Worm (Caenorhabditis elegans) whole organism, young adult: ENCODE measurements around the gene zyg-9.
A peak's percentile ranks its signal among the peaks of the same experiment; 100 is the strongest.

Experiments used
- B0019.2 ChIP-seq: fragments of 200-800 bp; sonication (Bioruptor generic); conservative IDR thresholded peaks from 2 replicates; pipeline ENCODE4 v1.3.6; 2022; ENCODE audit warnings: missing genetic modification reagents, missing genetic modification characterization, missing compliant biosample characterization
- B0261.1 ChIP-seq: sonication (generic microtip); optimal IDR thresholded peaks from 2 replicates; lab custom pipeline; 2016; ENCODE audit warnings: mild to moderate bottlenecking, missing genetic modification characterization, moderate library complexity, missing compliant biosample characterization
- C06A6.2 ChIP-seq: fragments of 200-800 bp; sonication (Bioruptor generic); conservative IDR thresholded peaks from 2 replicates; pipeline ENCODE4 v1.3.6; 2022; ENCODE audit warnings: missing genetic modification characterization, missing compliant biosample characterization
- D2030.7 ChIP-seq: fragments of 200-800 bp; sonication (Bioruptor generic); IDR thresholded peaks from 2 replicates; pipeline ENCODE4 v1.3.6; 2022; ENCODE audit warnings: missing genetic modification reagents, missing genetic modification characterization, missing compliant biosample characterization
- F52B5.7 ChIP-seq: sonication (generic microtip); optimal IDR thresholded peaks from 2 replicates; lab custom pipeline; 2016; ENCODE audit warnings: mild to moderate bottlenecking, missing genetic modification characterization, missing compliant biosample characterization
- K12H6.12 ChIP-seq: fragments of 200-800 bp; sonication (Bioruptor generic); optimal IDR thresholded peaks from 2 replicates; lab custom pipeline; 2018; ENCODE audit warnings: mild to moderate bottlenecking, missing genetic modification characterization, missing compliant biosample characterization
- Y53G8AR.9 ChIP-seq: fragments of 200-800 bp; sonication (Bioruptor generic); conservative IDR thresholded peaks from 2 replicates; pipeline ENCODE4 v1.3.6; 2022; ENCODE audit warnings: missing genetic modification reagents, missing genetic modification characterization, missing compliant biosample characterization
- Y56A3A.18 ChIP-seq: fragments of 200-800 bp; sonication (Bioruptor generic); IDR thresholded peaks from 2 replicates; pipeline ENCODE4 v1.3.6; 2022; ENCODE audit warnings: missing genetic modification reagents, missing genetic modification characterization, missing compliant biosample characterization
- Y67H2A.10 ChIP-seq: fragments of 200-800 bp; sonication (Bioruptor generic); conservative IDR thresholded peaks from 2 replicates; pipeline ENCODE4 v1.3.6; 2022; ENCODE audit warnings: missing genetic modification reagents, missing genetic modification characterization, missing compliant biosample characterization
- Y95B8A.8 ChIP-seq: fragments of 200-800 bp; sonication (Bioruptor generic); IDR thresholded peaks from 2 replicates; pipeline ENCODE4 v1.3.6; 2022; ENCODE audit warnings: missing genetic modification reagents, missing genetic modification characterization, missing compliant biosample characterization
- ZK185.1 ChIP-seq: sonication (generic microtip); optimal IDR thresholded peaks from 2 replicates; lab custom pipeline; 2016; ENCODE audit warnings: mild to moderate bottlenecking, missing genetic modification characterization, missing compliant biosample characterization; ENCODE audit not compliant: poor library complexity, severe bottlenecking
- aptf-2 ChIP-seq: fragments of 200-800 bp; sonication (Bioruptor generic); conservative IDR thresholded peaks from 2 replicates; pipeline ENCODE4 v1.3.6; 2022; ENCODE audit warnings: missing genetic modification reagents, missing genetic modification characterization, missing compliant biosample characterization
- attf-6 ChIP-seq: fragments of 200-800 bp; sonication (Bioruptor generic); IDR thresholded peaks from 2 replicates; pipeline ENCODE4 v1.3.6; 2022; ENCODE audit warnings: missing genetic modification reagents, missing genetic modification characterization, missing compliant biosample characterization
- bed-2 ChIP-seq: fragments of 200-800 bp; sonication (Bioruptor generic); IDR thresholded peaks from 2 replicates; pipeline ENCODE4 v1.3.6; 2022; ENCODE audit warnings: missing genetic modification reagents, missing genetic modification characterization, missing compliant biosample characterization
- ceh-27 ChIP-seq: fragments of 200-800 bp; sonication (Bioruptor generic); optimal IDR thresholded peaks from 2 replicates; lab custom pipeline; 2018; ENCODE audit warnings: mild to moderate bottlenecking, missing genetic modification characterization, moderate library complexity, missing compliant biosample characterization
- ceh-58 ChIP-seq: fragments of 200-800 bp; sonication (Bioruptor generic); IDR thresholded peaks from 2 replicates; pipeline ENCODE4 v1.3.6; 2022; ENCODE audit warnings: missing genetic modification characterization, missing compliant biosample characterization
- ceh-79 ChIP-seq: sonication (generic microtip); optimal IDR thresholded peaks from 2 replicates; lab custom pipeline; 2017; ENCODE audit warnings: mild to moderate bottlenecking, missing genetic modification characterization, missing compliant biosample characterization
- dox-1 ChIP-seq: fragments of 200-800 bp; sonication (Bioruptor generic); IDR thresholded peaks from 2 replicates; pipeline ENCODE4 v1.3.6; 2022; ENCODE audit warnings: missing genetic modification reagents, missing genetic modification characterization, missing compliant biosample characterization
- efl-1 ChIP-seq: fragments of 150-350 bp; optimal IDR thresholded peaks from 2 replicates; lab custom pipeline; 2014; ENCODE audit warnings: missing biosample characterization, missing genetic modification reagents, missing genetic modification characterization
- egl-18 ChIP-seq: fragments of 200-800 bp; sonication (Bioruptor generic); IDR thresholded peaks from 2 replicates; pipeline ENCODE4 v1.3.6; 2022; ENCODE audit warnings: missing genetic modification reagents, missing genetic modification characterization, missing compliant biosample characterization
- egl-44 ChIP-seq: fragments of 200-800 bp; sonication (Bioruptor generic); IDR thresholded peaks from 2 replicates; pipeline ENCODE4 v1.3.6; 2022; ENCODE audit warnings: missing genetic modification reagents, missing genetic modification characterization, missing compliant biosample characterization
- ets-4 ChIP-seq: fragments of 200-800 bp; sonication (Bioruptor generic); optimal IDR thresholded peaks from 2 replicates; lab custom pipeline; 2018; ENCODE audit warnings: mild to moderate bottlenecking, missing genetic modification characterization, missing compliant biosample characterization
- hmg-1.2 ChIP-seq: fragments of 200-800 bp; sonication (Bioruptor generic); IDR thresholded peaks from 2 replicates; pipeline ENCODE4 v1.3.6; 2022; ENCODE audit warnings: missing genetic modification reagents, missing genetic modification characterization, missing compliant biosample characterization
- hsf-1 ChIP-seq: fragments of 200-800 bp; sonication (Bioruptor generic); IDR thresholded peaks from 2 replicates; pipeline ENCODE4 v1.3.6; 2022; ENCODE audit warnings: missing genetic modification reagents, missing genetic modification characterization, missing compliant biosample characterization
- let-526 ChIP-seq: fragments of 200-800 bp; sonication (Bioruptor generic); IDR thresholded peaks from 2 replicates; pipeline ENCODE4 v1.3.6; 2022; ENCODE audit warnings: missing genetic modification reagents, missing genetic modification characterization, missing compliant biosample characterization
- lin-26 ChIP-seq: fragments of 200-800 bp; sonication (Bioruptor generic); IDR thresholded peaks from 2 replicates; pipeline ENCODE4 v1.3.6; 2022; ENCODE audit warnings: missing genetic modification reagents, missing genetic modification characterization, missing compliant biosample characterization
- lin-35 ChIP-seq, 3 experiments: fragments of 150-350 bp in 2 of 3; sonication (generic microtip) in 1 of 3; optimal IDR thresholded peaks; 2 replicates each; lab custom pipeline; 2014 to 2018; ENCODE audit warnings: missing biosample characterization in 3 of 3, missing genetic modification characterization in 3 of 3, missing genetic modification reagents in 3 of 3
- lin-54 ChIP-seq: fragments of 200-800 bp; sonication (Bioruptor generic); optimal IDR thresholded peaks from 2 replicates; lab custom pipeline; 2018; ENCODE audit warnings: mild to moderate bottlenecking, missing genetic modification characterization, missing compliant biosample characterization
- lsy-27 ChIP-seq: sonication (generic microtip); optimal IDR thresholded peaks from 2 replicates; lab custom pipeline; 2017; ENCODE audit warnings: missing genetic modification characterization, mild to moderate bottlenecking, missing compliant biosample characterization, antibody characterized with exemption, missing genotype, borderline replicate concordance; ENCODE audit not compliant: insufficient read depth
- madf-6 ChIP-seq: fragments of 200-800 bp; sonication (Bioruptor generic); IDR thresholded peaks from 2 replicates; pipeline ENCODE4 v1.3.6; 2022; ENCODE audit warnings: missing genetic modification reagents, missing genetic modification characterization, missing compliant biosample characterization
- mcd-1 ChIP-seq: fragments of 200-800 bp; sonication (Bioruptor generic); IDR thresholded peaks from 2 replicates; pipeline ENCODE4 v1.3.6; 2022; ENCODE audit warnings: missing genetic modification reagents, missing genetic modification characterization, missing compliant biosample characterization
- nhr-120 ChIP-seq: fragments of 200-800 bp; sonication (Bioruptor generic); IDR thresholded peaks from 2 replicates; pipeline ENCODE4 v1.3.6; 2022; ENCODE audit warnings: missing genetic modification characterization, missing compliant biosample characterization
- nhr-179 ChIP-seq: sonication (generic microtip); optimal IDR thresholded peaks from 2 replicates; lab custom pipeline; 2016; ENCODE audit warnings: mild to moderate bottlenecking, missing genetic modification characterization, missing compliant biosample characterization
- rec-8 ChIP-seq, 2 experiments: sonication (generic microtip); optimal IDR thresholded peaks; 2 replicates each; lab custom pipeline; 2016; ENCODE audit warnings: mild to moderate bottlenecking in 2 of 2, missing genetic modification characterization in 2 of 2, missing genetic modification reagents in 2 of 2, missing genotype in 2 of 2, missing biosample characterization in 1 of 2, missing compliant biosample characterization in 1 of 2, moderate library complexity in 1 of 2
- snpc-1.1 ChIP-seq: sonication (generic microtip); optimal IDR thresholded peaks from 2 replicates; lab custom pipeline; 2017; ENCODE audit warnings: missing genetic modification characterization, mild to moderate bottlenecking, missing compliant biosample characterization, antibody characterized with exemption, moderate library complexity, missing genotype, missing genetic modification reagents; ENCODE audit not compliant: insufficient read depth
- snpc-1.3 ChIP-seq: sonication (generic microtip); optimal IDR thresholded peaks from 2 replicates; lab custom pipeline; 2017; ENCODE audit warnings: missing genetic modification characterization, mild to moderate bottlenecking, missing compliant biosample characterization, antibody characterized with exemption, moderate library complexity, missing genotype, missing genetic modification reagents; ENCODE audit not compliant: insufficient read depth
- tbp1 ChIP-seq: fragments of 200-800 bp; sonication (Bioruptor generic); optimal IDR thresholded peaks from 2 replicates; lab custom pipeline; 2018; ENCODE audit warnings: mild to moderate bottlenecking, missing genetic modification characterization, missing compliant biosample characterization
- unc-62 ChIP-seq: fragments of 150-350 bp; optimal IDR thresholded peaks from 2 replicates; lab custom pipeline; 2014; ENCODE audit warnings: missing biosample characterization, missing genetic modification reagents, missing genetic modification characterization
- zfh-2 ChIP-seq: fragments of 200-800 bp; sonication (Bioruptor generic); conservative IDR thresholded peaks from 2 replicates; pipeline ENCODE4 v1.3.6; 2022; ENCODE audit warnings: missing genetic modification reagents, missing genetic modification characterization, missing compliant biosample characterization
- ztf-22 ChIP-seq: fragments of 200-800 bp; sonication (Bioruptor generic); optimal IDR thresholded peaks from 2 replicates; lab custom pipeline; 2018; ENCODE audit warnings: mild to moderate bottlenecking, missing genetic modification characterization, moderate library complexity, missing compliant biosample characterization
- ztf-25 ChIP-seq: fragments of 200-800 bp; sonication (Bioruptor generic); IDR thresholded peaks from 2 replicates; pipeline ENCODE4 v1.3.6; 2022; ENCODE audit warnings: missing genetic modification reagents, missing genetic modification characterization, missing compliant biosample characterization
- ztf-26 ChIP-seq: sonication (generic microtip); optimal IDR thresholded peaks from 2 replicates; lab custom pipeline; 2017; ENCODE audit warnings: missing genetic modification characterization, missing compliant biosample characterization

Gene zyg-9

DNA sequence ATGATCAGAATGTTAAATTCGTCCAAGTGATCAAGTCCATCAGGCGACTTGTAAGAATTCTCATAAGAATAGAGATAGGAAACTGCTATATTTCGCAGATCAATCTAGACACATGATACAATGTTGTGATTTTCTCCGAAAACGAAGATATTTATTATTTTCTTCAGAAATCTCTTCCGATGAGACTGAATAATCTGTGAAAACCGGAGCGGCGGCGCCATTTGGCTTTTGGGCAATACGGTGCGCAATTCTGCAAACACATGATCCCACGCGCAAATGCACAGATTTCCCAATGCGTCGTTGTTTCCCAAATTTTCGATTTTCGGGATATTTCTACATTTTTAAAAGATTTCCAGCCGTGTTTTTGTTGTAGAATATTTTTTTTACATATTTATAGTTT, 15.4 kb upstream of the zyg-9 start (continued):
- TF ChIP-seq egl-44 (GFP tag; lab: Robert Waterston, UW) (no peak), lin-54 (GFP tag; lab: Kevin White, UChicago) (peak; percentile 41), lin-35 (GFP tag; optimal IDR thresholded peaks at IDR 0.05; lab: Kevin White, UChicago) (peak in 1 of 3 experiments; percentile 7), rec-8 (tag; optimal IDR thresholded peaks at IDR 0.05; lab: Kevin White, UChicago) (no peak), aptf-2 (GFP tag; lab: Robert Waterston, UW) (0 out of 2 replicates have a peak, but pooled peaks have one; percentile 47), ztf-22 (GFP tag; lab: Kevin White, UChicago) (no peak), K12H6.12 (tag; lab: Kevin White, UChicago) (no peak), ets-4 (GFP tag; lab: Kevin White, UChicago) (no peak), ztf-25 (GFP tag; lab: Robert Waterston, UW) (no peak)
- TF ChIP-seq, all 124 proteins: peak for 23

ce11 chrII:8442717-8443223, 14.8 kb upstream of the zyg-9 start, which contains the start of gene eif-3.G:
Gene eif-3.G, plus strand, starts transcription at chrII:8442767.
- TF ChIP-seq Y53G8AR.9 (peak; percentile 51), tbp1 (GFP tag; lab: Kevin White, UChicago) (no peak), madf-6 (GFP tag; lab: Robert Waterston, UW) (peak; percentile 50), lin-26 (GFP tag; lab: Robert Waterston, UW) (0 out of 2 replicates have a peak, but pooled peaks have one; percentile 22), let-526 (GFP tag; lab: Robert Waterston, UW) (no peak), ztf-25 (GFP tag; lab: Robert Waterston, UW) (no peak), mcd-1 (GFP tag; lab: Robert Waterston, UW) (no peak), hsf-1 (GFP tag; lab: Robert Waterston, UW) (0 out of 2 replicates have a peak, but pooled peaks have one; percentile 39), lsy-27 (no peak), B0019.2 (GFP tag; lab: Robert Waterston, UW) (no peak), zfh-2 (GFP tag; lab: Robert Waterston, UW) (no peak), B0261.1 (no peak), D2030.7 (GFP tag; lab: Robert Waterston, UW) (peak; percentile 34; the same call in 1 of the 2 replicates), lin-54 (GFP tag; lab: Kevin White, UChicago) (peak; percentile 17), nhr-179 (no peak), snpc-1.3 (no peak)

- TF ChIP-seq egl-18 (GFP tag; lab: Robert Waterston, UW) (no peak), Y56A3A.18 (GFP tag; lab: Robert Waterston, UW) (0 out of 2 replicates have a peak, but pooled peaks have one; percentile 41), Y67H2A.10 (GFP tag; lab: Robert Waterston, UW) (no peak), ceh-58 (GFP tag; lab: Robert Waterston, UW) (no peak), F52B5.7 (no peak), ceh-79 (tag; lab: Kevin White, UChicago) (no peak), aptf-2 (GFP tag; lab: Robert Waterston, UW) (no peak)
Measured at ce11 chrII:8444007-8444406, 13.6 kb upstream of the zyg-9 start, which contains the start of gene evl-20. Gene evl-20, plus strand, starts transcription at chrII:8444307.

DNA sequence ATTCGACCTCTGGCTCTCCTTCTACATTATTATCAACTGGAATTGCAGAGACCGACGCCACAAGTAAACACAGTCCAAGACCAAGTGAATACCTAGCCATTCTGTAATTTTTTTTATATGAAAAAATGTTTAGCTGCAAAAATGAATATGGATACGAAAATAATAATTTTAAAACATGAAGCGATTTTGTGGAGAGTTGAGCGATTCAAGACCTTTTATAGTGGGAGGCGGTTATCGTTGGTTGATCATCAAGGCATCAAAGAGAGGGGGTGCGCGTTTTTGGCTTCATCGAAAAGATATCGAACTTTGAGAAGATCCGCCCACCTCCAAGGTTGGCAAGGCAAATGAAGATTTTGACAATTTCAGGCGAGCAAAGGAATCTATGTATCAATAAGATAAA, 10.9 kb upstream of the zyg-9 start, which contains the start of gene cut-3:
Gene cut-3, minus strand, starts transcription at position 101 of the 400 bp plus-strand sequence.
- TF ChIP-seq hmg-1.2 (GFP tag; lab: Robert Waterston, UW) = no peak
- no peak for TF ChIP-seq nhr-120 (GFP tag; lab: Robert Waterston, UW)
- no peak for TF ChIP-seq Y95B8A.8 (GFP tag; lab: Robert Waterston, UW)
- no peak for TF ChIP-seq ZK185.1 (tag; lab: Kevin White, UChicago)
- no peak for TF ChIP-seq unc-62 (GFP tag; lab: Kevin White, UChicago)
- no peak for TF ChIP-seq ztf-26 (tag; lab: Kevin White, UChicago)
- no peak for TF ChIP-seq Y67H2A.10 (GFP tag; lab: Robert Waterston, UW)
- TF ChIP-seq dox-1 (GFP tag; lab: Robert Waterston, UW) = no peak
- TF ChIP-seq B0019.2 (GFP tag; lab: Robert Waterston, UW) = no peak
- no peak for TF ChIP-seq C06A6.2 (GFP tag; lab: Robert Waterston, UW)
- TF ChIP-seq attf-6 (GFP tag; lab: Robert Waterston, UW) = no peak
- no peak for TF ChIP-seq ceh-27 (GFP tag; lab: Kevin White, UChicago)
- no peak for TF ChIP-seq ets-4 (GFP tag; lab: Kevin White, UChicago)
- no peak for TF ChIP-seq lsy-27
- no peak for TF ChIP-seq efl-1
- no peak for TF ChIP-seq ceh-58 (GFP tag; lab: Robert Waterston, UW)
- TF ChIP-seq snpc-1.1 (tag; lab: Kevin White, UChicago) = no peak
- no peak for TF ChIP-seq bed-2 (GFP tag; lab: Robert Waterston, UW)
